Fruit fly (Drosophila melanogaster): ENCODE results near the gene CG32762.
A peak's percentile ranks its signal among the peaks of the same experiment; 100 is the strongest.

The CG32762 gene

dm6 chrX:5515151-5515550 is 14.1 kb upstream of the CG32762 start:
- no peak for TF ChIP-seq CG6792 (GFP tag; optimal IDR thresholded peaks at IDR 0.05)
- TF ChIP-seq Hr39 (GFP tag; optimal IDR thresholded peaks at IDR 0.05), result no peak
- TF ChIP-seq CG6808 (GFP tag; optimal IDR thresholded peaks at IDR 0.05), result no peak
- TF ChIP-seq CG8119 (GFP tag; IDR thresholded peaks at IDR 0.05), result no peak
- TF ChIP-seq eg (GFP tag; IDR thresholded peaks at IDR 0.05), result no peak
- TF ChIP-seq Hr4 (GFP tag; optimal IDR thresholded peaks at IDR 0.05), result no peak
- TF ChIP-seq CG1621 (tag; optimal IDR thresholded peaks at IDR 0.05), result no peak
- TF ChIP-seq CG11762 (GFP tag; optimal IDR thresholded peaks at IDR 0.05; ENCODE audit: insufficient read depth), result no peak
- no peak for TF ChIP-seq vri (GFP tag; optimal IDR thresholded peaks at IDR 0.05)
- no peak for TF ChIP-seq ss (GFP tag; optimal IDR thresholded peaks at IDR 0.05)
- no peak for TF ChIP-seq CG6276 (GFP tag; optimal IDR thresholded peaks at IDR 0.05)
- no peak for TF ChIP-seq salr (GFP tag; optimal IDR thresholded peaks at IDR 0.05)
- TF ChIP-seq Eip93F (GFP tag; optimal IDR thresholded peaks at IDR 0.05), result no peak
- TF ChIP-seq CG8319 (GFP tag; optimal IDR thresholded peaks at IDR 0.05), result no peak
- TF ChIP-seq CG10669 (GFP tag; optimal IDR thresholded peaks at IDR 0.05), result no peak

- no peak for TF ChIP-seq achi (GFP tag; optimal IDR thresholded peaks at IDR 0.05)
Measured at dm6 chrX:5511167-5511566, 10.1 kb upstream of the CG32762 start.

- peak; percentile 25; the same call in 1 of the 3 replicates for TF ChIP-seq eg (GFP tag; IDR thresholded peaks at IDR 0.05)
- no peak for TF ChIP-seq dsx (GFP tag; optimal IDR thresholded peaks at IDR 0.05; ENCODE audit: poor library complexity, severe bottlenecking)
- TF ChIP-seq Eip78C (GFP tag), result peak; percentile 53
- no peak for TF ChIP-seq topi (GFP tag; optimal IDR thresholded peaks at IDR 0.05)
- TF ChIP-seq Lpt (GFP tag; optimal IDR thresholded peaks at IDR 0.05), result no peak
- TF ChIP-seq CG10631 (GFP tag; optimal IDR thresholded peaks at IDR 0.05), result no peak
- TF ChIP-seq CG3919 (GFP tag; optimal IDR thresholded peaks at IDR 0.05), result no peak
- TF ChIP-seq CG32006 (GFP tag; optimal IDR thresholded peaks at IDR 0.05), result peak; percentile 32
- no peak for TF ChIP-seq CG16779 (tag; optimal IDR thresholded peaks at IDR 0.05)
- TF ChIP-seq fd59A (GFP tag; optimal IDR thresholded peaks at IDR 0.05), result no peak
- peak; percentile 0 for TF ChIP-seq Hr4 (GFP tag; optimal IDR thresholded peaks at IDR 0.05)
- TF ChIP-seq fkh (GFP tag; optimal IDR thresholded peaks at IDR 0.05), result no peak
- peak; percentile 37 for TF ChIP-seq svp (GFP tag)
- TF ChIP-seq pdm3 (GFP tag; optimal IDR thresholded peaks at IDR 0.05), result peak; percentile 9
- TF ChIP-seq Eip75B (GFP tag; optimal IDR thresholded peaks at IDR 0.05), result peak; percentile 8
Measured at dm6 chrX:5503916-5504315, 2.9 kb upstream of the CG32762 start.

- TF ChIP-seq acj6 (GFP tag; optimal IDR thresholded peaks at IDR 0.05) (no peak), svp (GFP tag) (peak; percentile 59)
Measured at dm6 chrX:5496727-5497126, 4.3 kb downstream of the CG32762 start.

dm6 chrX:5495901-5496300 is 5.1 kb downstream of the CG32762 start, which contains the start of gene frma:
Gene frma (minus strand): TSS chrX:5496052.
- TF ChIP-seq eg (GFP tag; IDR thresholded peaks at IDR 0.05) (no peak), fd59A (GFP tag; optimal IDR thresholded peaks at IDR 0.05) (no peak), topi (GFP tag; optimal IDR thresholded peaks at IDR 0.05) (no peak), CG6792 (GFP tag; optimal IDR thresholded peaks at IDR 0.05) (no peak), svp (GFP tag) (peak; percentile 91), Hr39 (GFP tag; optimal IDR thresholded peaks at IDR 0.05) (no peak), pdm3 (GFP tag; optimal IDR thresholded peaks at IDR 0.05) (no peak), Sox102F (GFP tag; optimal IDR thresholded peaks at IDR 0.05) (no peak), Hr4 (GFP tag; optimal IDR thresholded peaks at IDR 0.05) (no peak)

dm6 chrX:5487381-5487780 is 13.6 kb downstream of the CG32762 start:
- no peak for TF ChIP-seq esn (GFP tag; optimal IDR thresholded peaks at IDR 0.05)
- TF ChIP-seq CG11762 (GFP tag; optimal IDR thresholded peaks at IDR 0.05; ENCODE audit: insufficient read depth), result no peak
- TF ChIP-seq salr (GFP tag; optimal IDR thresholded peaks at IDR 0.05), result no peak
- no peak for TF ChIP-seq Ets21C (GFP tag; optimal IDR thresholded peaks at IDR 0.05)
- no peak for TF ChIP-seq Hr4 (GFP tag; optimal IDR thresholded peaks at IDR 0.05)
- TF ChIP-seq dac (GFP tag; optimal IDR thresholded peaks at IDR 0.05), result no peak
- TF ChIP-seq CG8319 (GFP tag; optimal IDR thresholded peaks at IDR 0.05), result no peak
- no peak for TF ChIP-seq CG6792 (GFP tag; optimal IDR thresholded peaks at IDR 0.05)
- no peak for TF ChIP-seq CG6854 (GFP tag; optimal IDR thresholded peaks at IDR 0.05)
- TF ChIP-seq vri (GFP tag; optimal IDR thresholded peaks at IDR 0.05), result no peak
- no peak for TF ChIP-seq CG1621 (tag; optimal IDR thresholded peaks at IDR 0.05)
- TF ChIP-seq Met (GFP tag; optimal IDR thresholded peaks at IDR 0.05), result no peak
- no peak for TF ChIP-seq eg (GFP tag; IDR thresholded peaks at IDR 0.05)
- TF ChIP-seq CG11902 (GFP tag; optimal IDR thresholded peaks at IDR 0.05), result no peak

Measured in whole organism, prepupa.